Worm (Caenorhabditis elegans): Measurements from ENCODE around the gene ulp-1.

The ulp-1 gene

ce11 chrIII:5137685-5138084 lies 31.9 kb downstream of the ulp-1 start:
- TF ChIP-seq unc-86 (tag; optimal IDR thresholded peaks at IDR 0.05) (no peak), unc-130 (tag; optimal IDR thresholded peaks at IDR 0.05) (peak; percentile 44)

DNA sequence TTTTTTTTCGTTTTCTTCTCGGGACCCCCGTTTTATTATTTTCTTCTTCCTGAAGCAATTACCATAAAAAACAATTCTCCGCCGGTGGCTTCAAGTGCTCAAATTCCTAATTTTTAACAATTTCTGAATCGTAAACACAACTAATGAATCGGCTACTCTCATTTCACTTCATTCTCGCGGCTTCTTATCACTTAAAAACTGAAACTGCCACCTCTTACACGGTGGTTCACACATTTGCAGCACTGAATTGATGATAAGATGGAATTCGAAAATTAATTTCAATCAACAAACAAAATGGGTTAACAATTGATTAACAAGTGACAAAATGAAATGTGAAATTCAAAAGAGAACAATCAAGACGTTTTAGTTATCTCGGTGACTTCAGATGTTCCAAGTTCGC lies 32.5 kb downstream of the ulp-1 start:
- TF ChIP-seq mdl-1 (tag; optimal IDR thresholded peaks at IDR 0.05): no peak
- TF ChIP-seq nhr-76 (tag; optimal IDR thresholded peaks at IDR 0.05): no peak
- no peak for TF ChIP-seq blmp-1 (tag; optimal IDR thresholded peaks at IDR 0.05)
- no peak for TF ChIP-seq efl-1 (optimal IDR thresholded peaks at IDR 0.05)
- TF ChIP-seq efl-1 (GFP tag; optimal IDR thresholded peaks at IDR 0.05 in 1 of 2): peak in 1 of 2 experiments; percentile 59
- TF ChIP-seq aly-2 (tag; optimal IDR thresholded peaks at IDR 0.05): no peak
- TF ChIP-seq dpl-1 (GFP tag; optimal IDR thresholded peaks at IDR 0.05): no peak
- TF ChIP-seq pqm-1 (tag; optimal IDR thresholded peaks at IDR 0.05): no peak
- no peak for TF ChIP-seq hlh-17 (GFP tag; optimal IDR thresholded peaks at IDR 0.05; ENCODE audit: borderline replicate concordance)
- TF ChIP-seq ama-1 (optimal IDR thresholded peaks at IDR 0.05): no peak
- no peak for TF ChIP-seq unc-30 (tag; optimal IDR thresholded peaks at IDR 0.05)
- peak; percentile 19 for TF ChIP-seq tbx-2 (tag; optimal IDR thresholded peaks at IDR 0.05)
- TF ChIP-seq elt-2 (tag; optimal IDR thresholded peaks at IDR 0.05): peak; percentile 13
- no peak for TF ChIP-seq fkh-4 (tag; optimal IDR thresholded peaks at IDR 0.05; ENCODE audit: borderline replicate concordance)
- TF ChIP-seq zip-4 (GFP tag; optimal IDR thresholded peaks at IDR 0.05): no peak
- TF ChIP-seq ceh-63 (GFP tag; optimal IDR thresholded peaks at IDR 0.05): no peak
- no peak for TF ChIP-seq fkh-10 (GFP tag; optimal IDR thresholded peaks at IDR 0.05)
- TF ChIP-seq nhr-85 (tag): peak; percentile 35
- no peak for TF ChIP-seq swsn-7 (tag; optimal IDR thresholded peaks at IDR 0.05)

ce11 chrIII:5136033-5136597 lies 33.5 kb downstream of the ulp-1 start, which contains the start of gene tbx-2:
Gene tbx-2 (minus strand): TSS chrIII:5136296.
- no peak for TF ChIP-seq irx-1 (tag; optimal IDR thresholded peaks at IDR 0.05)
- TF ChIP-seq nhr-77 (tag; optimal IDR thresholded peaks at IDR 0.05): no peak
- peak; percentile 13 for TF ChIP-seq nhr-47 (tag; optimal IDR thresholded peaks at IDR 0.05)
- TF ChIP-seq hlh-4 (tag; optimal IDR thresholded peaks at IDR 0.05): no peak
- peak; percentile 37 for TF ChIP-seq nhr-71 (tag; optimal IDR thresholded peaks at IDR 0.05)
- TF ChIP-seq hlh-17 (GFP tag; optimal IDR thresholded peaks at IDR 0.05; ENCODE audit: borderline replicate concordance): no peak
- no peak for TF ChIP-seq ceh-82 (tag; optimal IDR thresholded peaks at IDR 0.05)
- TF ChIP-seq nhr-20 (tag; optimal IDR thresholded peaks at IDR 0.05): peak; percentile 9
- no peak for TF ChIP-seq nhr-11 (tag; optimal IDR thresholded peaks at IDR 0.05)
- TF ChIP-seq snu-23 (GFP tag; optimal IDR thresholded peaks at IDR 0.05): peak; percentile 19
- no peak for TF ChIP-seq grh-1 (GFP tag; IDR thresholded peaks at IDR 0.05)
- peak; percentile 23 for TF ChIP-seq lin-14 (GFP tag; optimal IDR thresholded peaks at IDR 0.05)
- TF ChIP-seq nhr-85 (tag): peak; percentile 63
- TF ChIP-seq lsy-2 (tag; optimal IDR thresholded peaks at IDR 0.05): peak in 1 of 2 experiments; percentile 48
- TF ChIP-seq unc-98 (GFP tag; IDR thresholded peaks at IDR 0.05): no peak
- no peak for TF ChIP-seq lin-35 (GFP tag; optimal IDR thresholded peaks at IDR 0.05)
- TF ChIP-seq pax-3 (tag; optimal IDR thresholded peaks at IDR 0.05): no peak
- peak; percentile 99 for TF ChIP-seq tbx-2 (tag; optimal IDR thresholded peaks at IDR 0.05)
- no peak for TF ChIP-seq hpl-2 (GFP tag; optimal IDR thresholded peaks at IDR 0.05)
- peak; percentile 27 for TF ChIP-seq rnt-1 (tag; optimal IDR thresholded peaks at IDR 0.05)
- TF ChIP-seq dpl-1 (GFP tag; optimal IDR thresholded peaks at IDR 0.05): no peak
- no peak for TF ChIP-seq mef-2 (tag; optimal IDR thresholded peaks at IDR 0.05)
- TF ChIP-seq efl-1 (optimal IDR thresholded peaks at IDR 0.05): no peak
- TF ChIP-seq efl-1 (GFP tag; optimal IDR thresholded peaks at IDR 0.05 in 1 of 2): peak in 1 of 2 experiments; percentile 90
- no peak for TF ChIP-seq sptf-1 (tag; optimal IDR thresholded peaks at IDR 0.05)
- TF ChIP-seq mdl-1 (tag; optimal IDR thresholded peaks at IDR 0.05): peak in 1 of 2 experiments; percentile 9

All from whole organism, L1 larva.